Fruit fly (Drosophila melanogaster): Measurements from ENCODE around the gene CG34345.

Gene CG34345

DNA sequence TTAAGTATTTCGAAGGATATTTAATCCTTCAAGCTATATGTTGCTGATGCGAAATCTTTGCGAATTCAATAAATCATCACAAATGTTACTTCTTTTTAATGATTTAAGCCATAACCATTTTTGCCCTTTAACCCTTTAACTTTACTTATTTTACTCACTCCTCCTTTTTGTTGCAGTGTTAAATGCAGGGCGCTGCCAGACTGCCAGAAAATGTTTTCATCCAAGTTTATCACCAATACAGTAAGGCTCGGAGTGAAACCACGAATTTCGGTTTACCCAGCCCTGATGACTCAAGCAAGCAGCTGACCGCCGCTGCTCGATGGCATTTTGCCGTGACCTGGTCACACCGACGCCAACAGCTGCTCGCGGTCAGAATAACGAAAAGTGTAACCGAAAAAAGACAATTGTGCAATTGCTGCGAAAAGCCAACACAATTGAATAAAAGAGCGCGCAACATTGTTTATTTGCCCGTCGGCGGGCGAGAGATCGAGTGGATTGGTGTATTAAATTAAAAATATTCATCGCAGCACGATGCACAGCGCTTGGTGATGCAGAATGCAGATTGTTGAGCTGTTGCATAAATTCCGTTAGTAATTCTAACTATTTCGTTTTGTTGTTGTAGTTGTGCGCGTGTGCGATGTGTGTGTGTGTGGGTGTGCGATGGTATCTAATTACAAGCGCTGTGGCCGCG is 12.1 kb upstream of the CG34345 start, which contains the start of gene CG11050 (continued):
- TF ChIP-seq Drgx (GFP tag; IDR thresholded peaks at IDR 0.05), result peak; percentile 66
- TF ChIP-seq bowl (GFP tag; IDR thresholded peaks at IDR 0.05), result peak; percentile 40; the same call in 1 of the 2 replicates
- peak; percentile 85 for TF ChIP-seq Fer1 (GFP tag; optimal IDR thresholded peaks at IDR 0.05)
- TF ChIP-seq CG10321 (GFP tag; IDR thresholded peaks at IDR 0.05), result peak; percentile 54
- no peak for TF ChIP-seq ac (GFP tag; optimal IDR thresholded peaks at IDR 0.05)
- TF ChIP-seq CG18619 (GFP tag; optimal IDR thresholded peaks at IDR 0.05), result peak; percentile 75
- peak; percentile 60 for TF ChIP-seq ash1 (GFP tag; optimal IDR thresholded peaks at IDR 0.05)
- TF ChIP-seq CG8478 (optimal IDR thresholded peaks at IDR 0.05), result no peak
- peak; percentile 51 for TF ChIP-seq CG31388 (GFP tag; optimal IDR thresholded peaks at IDR 0.05)
- peak; percentile 72 for TF ChIP-seq CG31441 (GFP tag; IDR thresholded peaks at IDR 0.05)
- no peak for TF ChIP-seq prd (optimal IDR thresholded peaks at IDR 0.05)
- TF ChIP-seq prd (GFP tag; IDR thresholded peaks at IDR 0.05), result peak; percentile 73
- TF ChIP-seq fru (optimal IDR thresholded peaks at IDR 0.05), result no peak
- TF ChIP-seq insv (GFP tag; optimal IDR thresholded peaks at IDR 0.05), result peak in 1 of 2 experiments; percentile 37
- peak; percentile 48 for TF ChIP-seq CG4854 (GFP tag; optimal IDR thresholded peaks at IDR 0.05)
- TF ChIP-seq Doc3 (GFP tag; IDR thresholded peaks at IDR 0.05; ENCODE audit: partially characterized antibody), result no peak
- peak; percentile 95 for TF ChIP-seq CG3847 (GFP tag; IDR thresholded peaks at IDR 0.05)
- TF ChIP-seq Aef1 (GFP tag; IDR thresholded peaks at IDR 0.05), result peak; percentile 59
- TF ChIP-seq CG12769 (tag; optimal IDR thresholded peaks at IDR 0.05), result peak; percentile 90
- TF ChIP-seq CG7928 (GFP tag; optimal IDR thresholded peaks at IDR 0.05), result peak; percentile 99
- peak; percentile 8; the same call in 1 of the 3 replicates for TF ChIP-seq CG7357 (GFP tag; IDR thresholded peaks at IDR 0.05)
- no peak for TF ChIP-seq pros (GFP tag; optimal IDR thresholded peaks at IDR 0.05)
- no peak for TF ChIP-seq danr (GFP tag; IDR thresholded peaks at IDR 0.05)
- no peak for TF ChIP-seq Hmx (GFP tag; optimal IDR thresholded peaks at IDR 0.05)
- TF ChIP-seq mirr (GFP tag; optimal IDR thresholded peaks at IDR 0.05), result peak; percentile 50
- peak; percentile 80 for TF ChIP-seq CG4424 (GFP tag; optimal IDR thresholded peaks at IDR 0.05)
- TF ChIP-seq seq (GFP tag; IDR thresholded peaks at IDR 0.05), result 0 out of 2 replicates have a peak, but pooled peaks have one; percentile 35
- no peak for TF ChIP-seq Doc2 (GFP tag; IDR thresholded peaks at IDR 0.05)
- peak; percentile 78 for TF ChIP-seq dysf (GFP tag; IDR thresholded peaks at IDR 0.05)
- TF ChIP-seq nerfin-1 (tag; optimal IDR thresholded peaks at IDR 0.05), result peak; percentile 94
- TF ChIP-seq Lpt (GFP tag; optimal IDR thresholded peaks at IDR 0.05), result no peak
- TF ChIP-seq Adf1 (GFP tag; IDR thresholded peaks at IDR 0.05), result peak; percentile 54; the same call in 1 of the 2 replicates
- no peak for TF ChIP-seq Abd-B (GFP tag; optimal IDR thresholded peaks at IDR 0.05)
- peak in 1 of 2 experiments; percentile 61 for TF ChIP-seq Hr78 (GFP tag; optimal IDR thresholded peaks at IDR 0.05)
- TF ChIP-seq odd (GFP tag; optimal IDR thresholded peaks at IDR 0.05), result no peak
- TF ChIP-seq CG12391 (tag; optimal IDR thresholded peaks at IDR 0.05), result peak; percentile 81
- peak; percentile 83 for TF ChIP-seq PHDP (tag; optimal IDR thresholded peaks at IDR 0.05)
- TF ChIP-seq CG16863 (GFP tag; optimal IDR thresholded peaks at IDR 0.05), result peak; percentile 73
- peak; percentile 35 for TF ChIP-seq CG2202 (tag; optimal IDR thresholded peaks at IDR 0.05)
- peak; percentile 85 for TF ChIP-seq chn (GFP tag; optimal IDR thresholded peaks at IDR 0.05)
- TF ChIP-seq CG1602 (GFP tag; optimal IDR thresholded peaks at IDR 0.05), result peak; percentile 70
- peak; percentile 91 for TF ChIP-seq CG2120 (GFP tag; optimal IDR thresholded peaks at IDR 0.05)
- TF ChIP-seq row (GFP tag; IDR thresholded peaks at IDR 0.05), result peak; percentile 74
- peak; percentile 76 for TF ChIP-seq ranshi (GFP tag; IDR thresholded peaks at IDR 0.05)
- TF ChIP-seq Lhr (GFP tag; optimal IDR thresholded peaks at IDR 0.05), result peak; percentile 99
- peak; percentile 81 for TF ChIP-seq fu2 (GFP tag; optimal IDR thresholded peaks at IDR 0.05)
- peak; percentile 78 for TF ChIP-seq gcm2 (GFP tag; optimal IDR thresholded peaks at IDR 0.05)
- TF ChIP-seq CG14860 (GFP tag; IDR thresholded peaks at IDR 0.05; ENCODE audit: partially characterized antibody), result 0 out of 3 replicates have a peak, but pooled peaks have one; percentile 32
- peak; percentile 84 for TF ChIP-seq CG14710 (tag; optimal IDR thresholded peaks at IDR 0.05)
- peak; percentile 71 for TF ChIP-seq Dip3 (GFP tag; optimal IDR thresholded peaks at IDR 0.05)
- TF ChIP-seq CG31365 (tag; optimal IDR thresholded peaks at IDR 0.05), result peak; percentile 65

Data from whole organism, embryonic.